Worm (Caenorhabditis elegans): ENCODE data around the gene nhr-251.

Gene nhr-251

DNA sequence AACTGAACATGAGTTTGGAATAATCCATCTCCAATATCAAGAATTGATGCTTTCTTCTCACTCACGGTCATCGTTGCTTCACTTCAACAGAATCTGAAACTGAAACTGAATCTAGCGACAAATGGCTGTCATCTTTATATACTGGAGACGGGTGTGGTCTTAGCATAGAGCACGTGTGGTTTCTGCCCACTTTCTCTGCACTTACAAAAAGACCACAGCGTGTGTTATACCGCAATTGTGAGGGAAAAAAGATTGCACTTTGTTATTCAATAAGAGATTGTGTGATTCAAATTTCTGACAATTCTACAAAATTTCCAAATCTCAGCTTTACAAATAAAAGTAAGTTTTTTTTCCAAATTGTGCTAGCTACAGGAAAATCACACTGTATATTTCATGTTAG is 45.8 kb downstream of the nhr-251 start, which contains the start of gene F48G7.12:
TSS of gene F48G7.12 (minus strand) at position 101 of the 400 bp plus-strand sequence.
- no peak for TF ChIP-seq spr-1 (tag; optimal IDR thresholded peaks at IDR 0.05)
- TF ChIP-seq daf-12 (tag; optimal IDR thresholded peaks at IDR 0.05), result no peak
- TF ChIP-seq nhr-48 (tag; optimal IDR thresholded peaks at IDR 0.05), result no peak
- TF ChIP-seq php-3 (GFP tag; IDR thresholded peaks at IDR 0.05), result no peak

DNA sequence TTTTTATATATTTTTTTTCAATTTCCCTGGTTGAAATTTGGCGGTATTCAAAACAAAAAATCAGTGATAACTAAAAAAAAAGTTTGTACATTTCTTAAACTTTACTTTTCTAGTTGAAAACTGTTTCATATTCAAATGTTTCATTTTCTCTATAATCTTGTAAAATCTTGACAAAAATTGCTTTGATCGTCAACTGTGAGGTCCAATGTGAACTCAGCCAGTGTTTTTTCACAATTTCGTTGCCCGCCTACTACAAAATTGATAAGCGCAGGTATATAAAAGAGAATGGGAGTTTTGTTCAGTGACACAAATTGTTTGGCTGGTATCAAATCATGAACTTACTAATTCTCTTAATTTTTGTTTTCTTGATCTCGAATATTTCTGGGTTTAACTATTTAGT is 46.6 kb downstream of the nhr-251 start, which contains the start of gene ugt-42:
TSS of gene ugt-42 (plus strand) at position 301 of the 400 bp plus-strand sequence.
- TF ChIP-seq pqm-1 (tag; optimal IDR thresholded peaks at IDR 0.05) (no peak), nhr-111 (GFP tag; optimal IDR thresholded peaks at IDR 0.05) (no peak), nhr-48 (tag; optimal IDR thresholded peaks at IDR 0.05) (no peak), aha-1 (tag) (no peak), snpc-4 (tag; optimal IDR thresholded peaks at IDR 0.05) (no peak), unc-62 (GFP tag; optimal IDR thresholded peaks at IDR 0.05 in 1 of 2) (no peak), unc-62 (tag; optimal IDR thresholded peaks at IDR 0.05) (no peak), T26A8.4 (GFP tag; IDR thresholded peaks at IDR 0.05) (no peak), zip-11 (GFP tag; IDR thresholded peaks at IDR 0.05) (no peak), lin-13 (GFP tag; optimal IDR thresholded peaks at IDR 0.05) (no peak), pha-4 (GFP tag; IDR thresholded peaks at IDR 0.05) (no peak), pha-4 (tag; optimal IDR thresholded peaks at IDR 0.05) (no peak)
